Worm (Caenorhabditis elegans) whole organism, young adult: ENCODE measurements around the gene srx-42.
A peak's percentile ranks its signal among the peaks of the same experiment; 100 is the strongest.

ENCODE experiments used
- C17E4.6 ChIP-seq: fragments of 200-800 bp; sonication (Bioruptor generic); IDR thresholded peaks from 2 replicates; pipeline ENCODE4 v1.3.6; 2022; ENCODE audit warnings: missing genetic modification reagents, missing genetic modification characterization, missing compliant biosample characterization
- F55B11.4 ChIP-seq: sonication (generic microtip); optimal IDR thresholded peaks from 2 replicates; lab custom pipeline; 2016; ENCODE audit warnings: missing compliant biosample characterization, missing genetic modification characterization, borderline replicate concordance; ENCODE audit not compliant: insufficient read depth
- F57A8.1 ChIP-seq: fragments of 200-800 bp; sonication (Bioruptor generic); optimal IDR thresholded peaks from 2 replicates; lab custom pipeline; 2018; ENCODE audit warnings: mild to moderate bottlenecking, missing genetic modification characterization, moderate library complexity, missing compliant biosample characterization
- K11D2.4 ChIP-seq: fragments of 200-800 bp; sonication (Bioruptor generic); IDR thresholded peaks from 2 replicates; pipeline ENCODE4 v1.3.6; 2022; ENCODE audit warnings: missing genetic modification reagents, missing genetic modification characterization, missing compliant biosample characterization
- T26A5.8 ChIP-seq: sonication (generic microtip); optimal IDR thresholded peaks from 2 replicates; lab custom pipeline; 2016; ENCODE audit warnings: missing genetic modification characterization, missing compliant biosample characterization
- Y56A3A.18 ChIP-seq: fragments of 200-800 bp; sonication (Bioruptor generic); IDR thresholded peaks from 2 replicates; pipeline ENCODE4 v1.3.6; 2022; ENCODE audit warnings: missing genetic modification reagents, missing genetic modification characterization, missing compliant biosample characterization
- Y67H2A.10 ChIP-seq: fragments of 200-800 bp; sonication (Bioruptor generic); conservative IDR thresholded peaks from 2 replicates; pipeline ENCODE4 v1.3.6; 2022; ENCODE audit warnings: missing genetic modification reagents, missing genetic modification characterization, missing compliant biosample characterization
- Y95B8A.8 ChIP-seq: fragments of 200-800 bp; sonication (Bioruptor generic); IDR thresholded peaks from 2 replicates; pipeline ENCODE4 v1.3.6; 2022; ENCODE audit warnings: missing genetic modification reagents, missing genetic modification characterization, missing compliant biosample characterization
- akir-1 ChIP-seq: fragments of 200-800 bp; sonication (Bioruptor generic); optimal IDR thresholded peaks from 2 replicates; lab custom pipeline; 2018; ENCODE audit warnings: mild to moderate bottlenecking, missing genetic modification characterization, moderate library complexity, missing compliant biosample characterization
- atf-7 ChIP-seq: sonication (generic microtip); optimal IDR thresholded peaks from 2 replicates; lab custom pipeline; 2017; ENCODE audit warnings: mild to moderate bottlenecking, missing genetic modification characterization, missing compliant biosample characterization
- athp-1 ChIP-seq: sonication (generic microtip); optimal IDR thresholded peaks from 2 replicates; lab custom pipeline; 2017; ENCODE audit warnings: mild to moderate bottlenecking, missing genetic modification characterization, missing compliant biosample characterization
- attf-5 ChIP-seq: fragments of 200-800 bp; sonication (Bioruptor generic); optimal IDR thresholded peaks from 2 replicates; lab custom pipeline; 2018; ENCODE audit warnings: mild to moderate bottlenecking, missing genetic modification characterization, missing compliant biosample characterization
- ccch-3 ChIP-seq: fragments of 200-800 bp; sonication (Bioruptor generic); optimal IDR thresholded peaks from 2 replicates; lab custom pipeline; 2018; ENCODE audit warnings: mild to moderate bottlenecking, missing genetic modification characterization, missing compliant biosample characterization
- cebp-1 ChIP-seq, 2 experiments: fragments of 200-800 bp in 1 of 2; sonication (Bioruptor generic) in 1 of 2; sonication (generic microtip) in 1 of 2; IDR thresholded peaks in 1 of 2; optimal IDR thresholded peaks in 1 of 2; 2 replicates each; pipeline versions ENCODE4 v1.3.6 to Lab custom; 2017 to 2022; ENCODE audit warnings: missing compliant biosample characterization in 2 of 2, missing genetic modification characterization in 2 of 2, mild to moderate bottlenecking in 1 of 2, missing genetic modification reagents in 1 of 2, moderate library complexity in 1 of 2
- cebp-2 ChIP-seq: fragments of 200-800 bp; sonication (Bioruptor generic); IDR thresholded peaks from 2 replicates; pipeline ENCODE4 v1.3.6; 2022; ENCODE audit warnings: missing genetic modification characterization, missing compliant biosample characterization
- ceh-79 ChIP-seq: sonication (generic microtip); optimal IDR thresholded peaks from 2 replicates; lab custom pipeline; 2017; ENCODE audit warnings: mild to moderate bottlenecking, missing genetic modification characterization, missing compliant biosample characterization
- dox-1 ChIP-seq: fragments of 200-800 bp; sonication (Bioruptor generic); IDR thresholded peaks from 2 replicates; pipeline ENCODE4 v1.3.6; 2022; ENCODE audit warnings: missing genetic modification reagents, missing genetic modification characterization, missing compliant biosample characterization
- dpl-1 ChIP-seq: fragments of 150-350 bp; optimal IDR thresholded peaks from 2 replicates; lab custom pipeline; 2014; ENCODE audit warnings: missing biosample characterization, missing genetic modification reagents, missing genetic modification characterization
- let-607 ChIP-seq, 2 experiments: fragments of 200-800 bp in 1 of 2; sonication (Bioruptor generic) in 1 of 2; sonication (generic microtip) in 1 of 2; optimal IDR thresholded peaks; 2 replicates each; lab custom pipeline; 2016 to 2018; ENCODE audit warnings: mild to moderate bottlenecking in 2 of 2, missing compliant biosample characterization in 2 of 2, missing genetic modification characterization in 2 of 2, moderate library complexity in 2 of 2, missing genotype in 1 of 2
- lin-35 ChIP-seq, 3 experiments: fragments of 150-350 bp in 2 of 3; sonication (generic microtip) in 1 of 3; optimal IDR thresholded peaks; 2 replicates each; lab custom pipeline; 2014 to 2018; ENCODE audit warnings: missing biosample characterization in 3 of 3, missing genetic modification characterization in 3 of 3, missing genetic modification reagents in 3 of 3
- lin-40 ChIP-seq: sonication (generic microtip); optimal IDR thresholded peaks from 2 replicates; lab custom pipeline; 2016; ENCODE audit warnings: missing genetic modification characterization, mild to moderate bottlenecking, missing compliant biosample characterization, missing genotype, missing genetic modification reagents
- lir-1 ChIP-seq: fragments of 200-800 bp; sonication (Bioruptor generic); conservative IDR thresholded peaks from 2 replicates; pipeline ENCODE4 v1.3.6; 2022; ENCODE audit warnings: missing genetic modification reagents, missing genetic modification characterization, missing compliant biosample characterization
- madf-8 ChIP-seq: fragments of 200-800 bp; sonication (Bioruptor generic); conservative IDR thresholded peaks from 2 replicates; pipeline ENCODE4 v1.3.6; 2022; ENCODE audit warnings: missing genetic modification reagents, missing genetic modification characterization, missing compliant biosample characterization
- mcd-1 ChIP-seq: fragments of 200-800 bp; sonication (Bioruptor generic); IDR thresholded peaks from 2 replicates; pipeline ENCODE4 v1.3.6; 2022; ENCODE audit warnings: missing genetic modification reagents, missing genetic modification characterization, missing compliant biosample characterization
- nfya-1 ChIP-seq: sonication (generic microtip); optimal IDR thresholded peaks from 2 replicates; lab custom pipeline; 2017; ENCODE audit warnings: antibody characterized with exemption, missing compliant biosample characterization, missing genetic modification characterization, borderline replicate concordance; ENCODE audit not compliant: insufficient read depth
- nhr-179 ChIP-seq: sonication (generic microtip); optimal IDR thresholded peaks from 2 replicates; lab custom pipeline; 2016; ENCODE audit warnings: mild to moderate bottlenecking, missing genetic modification characterization, missing compliant biosample characterization
- nhr-27 ChIP-seq: fragments of 200-800 bp; sonication (Bioruptor generic); optimal IDR thresholded peaks from 2 replicates; lab custom pipeline; 2018; ENCODE audit warnings: mild to moderate bottlenecking, missing genetic modification characterization, moderate library complexity, missing compliant biosample characterization
- nhr-80 ChIP-seq: sonication (generic microtip); optimal IDR thresholded peaks from 2 replicates; lab custom pipeline; 2016; ENCODE audit warnings: missing genetic modification characterization, missing compliant biosample characterization
- rec-8 ChIP-seq, 2 experiments: sonication (generic microtip); optimal IDR thresholded peaks; 2 replicates each; lab custom pipeline; 2016; ENCODE audit warnings: mild to moderate bottlenecking in 2 of 2, missing genetic modification characterization in 2 of 2, missing genetic modification reagents in 2 of 2, missing genotype in 2 of 2, missing biosample characterization in 1 of 2, missing compliant biosample characterization in 1 of 2, moderate library complexity in 1 of 2
- rpc-1 ChIP-seq, 2 experiments: fragments of 150-350 bp in 1 of 2; sonication (generic microtip) in 1 of 2; optimal IDR thresholded peaks; 2 replicates each; lab custom pipeline; 2014 to 2018; ENCODE audit warnings: missing biosample characterization in 1 of 2, missing genetic modification characterization in 1 of 2, missing genetic modification reagents in 1 of 2, missing genotype in 1 of 2
- snpc-1.1 ChIP-seq: sonication (generic microtip); optimal IDR thresholded peaks from 2 replicates; lab custom pipeline; 2017; ENCODE audit warnings: missing genetic modification characterization, mild to moderate bottlenecking, missing compliant biosample characterization, antibody characterized with exemption, moderate library complexity, missing genotype, missing genetic modification reagents; ENCODE audit not compliant: insufficient read depth
- sptf-2 ChIP-seq: fragments of 200-800 bp; sonication (Bioruptor generic); optimal IDR thresholded peaks from 2 replicates; lab custom pipeline; 2018; ENCODE audit warnings: mild to moderate bottlenecking, missing genetic modification characterization, missing compliant biosample characterization
- zim-3 ChIP-seq: sonication (generic microtip); optimal IDR thresholded peaks from 2 replicates; lab custom pipeline; 2017; ENCODE audit warnings: mild to moderate bottlenecking, missing genetic modification characterization, moderate library complexity, missing compliant biosample characterization
- ztf-18 ChIP-seq: sonication (generic microtip); optimal IDR thresholded peaks from 2 replicates; lab custom pipeline; 2016; ENCODE audit warnings: missing genotype, mild to moderate bottlenecking, missing genetic modification characterization, missing compliant biosample characterization
- ztf-26 ChIP-seq: sonication (generic microtip); optimal IDR thresholded peaks from 2 replicates; lab custom pipeline; 2017; ENCODE audit warnings: missing genetic modification characterization, missing compliant biosample characterization
- ztf-3 ChIP-seq: fragments of 200-800 bp; sonication (Bioruptor generic); optimal IDR thresholded peaks from 2 replicates; lab custom pipeline; 2018; ENCODE audit warnings: mild to moderate bottlenecking, missing genetic modification characterization, missing compliant biosample characterization

srx-42 gene

DNA sequence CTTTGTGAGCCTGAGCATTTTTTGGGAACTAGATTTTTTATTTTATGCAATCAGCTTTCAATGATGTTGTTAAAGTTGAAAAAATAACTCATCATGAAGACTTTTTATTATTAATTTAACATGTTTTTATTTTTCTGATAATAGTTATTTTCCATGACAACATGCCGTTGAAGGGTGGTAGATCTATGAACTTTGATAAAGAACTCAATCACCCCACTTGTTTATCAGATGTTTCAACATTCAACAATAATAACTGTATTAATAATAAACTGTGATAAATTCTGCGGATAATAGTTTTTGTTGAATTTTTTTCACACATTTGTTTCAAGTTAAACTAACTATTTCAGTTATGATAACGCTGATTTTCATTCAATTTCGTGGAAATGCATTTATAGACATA lies 29.3 kb upstream of the srx-42 start:
- TF ChIP-seq athp-1 (tag; lab: Kevin White, UChicago) (no peak), nhr-80 (tag; lab: Kevin White, UChicago) (peak; percentile 52), lir-1 (GFP tag; lab: Robert Waterston, UW) (no peak)

DNA sequence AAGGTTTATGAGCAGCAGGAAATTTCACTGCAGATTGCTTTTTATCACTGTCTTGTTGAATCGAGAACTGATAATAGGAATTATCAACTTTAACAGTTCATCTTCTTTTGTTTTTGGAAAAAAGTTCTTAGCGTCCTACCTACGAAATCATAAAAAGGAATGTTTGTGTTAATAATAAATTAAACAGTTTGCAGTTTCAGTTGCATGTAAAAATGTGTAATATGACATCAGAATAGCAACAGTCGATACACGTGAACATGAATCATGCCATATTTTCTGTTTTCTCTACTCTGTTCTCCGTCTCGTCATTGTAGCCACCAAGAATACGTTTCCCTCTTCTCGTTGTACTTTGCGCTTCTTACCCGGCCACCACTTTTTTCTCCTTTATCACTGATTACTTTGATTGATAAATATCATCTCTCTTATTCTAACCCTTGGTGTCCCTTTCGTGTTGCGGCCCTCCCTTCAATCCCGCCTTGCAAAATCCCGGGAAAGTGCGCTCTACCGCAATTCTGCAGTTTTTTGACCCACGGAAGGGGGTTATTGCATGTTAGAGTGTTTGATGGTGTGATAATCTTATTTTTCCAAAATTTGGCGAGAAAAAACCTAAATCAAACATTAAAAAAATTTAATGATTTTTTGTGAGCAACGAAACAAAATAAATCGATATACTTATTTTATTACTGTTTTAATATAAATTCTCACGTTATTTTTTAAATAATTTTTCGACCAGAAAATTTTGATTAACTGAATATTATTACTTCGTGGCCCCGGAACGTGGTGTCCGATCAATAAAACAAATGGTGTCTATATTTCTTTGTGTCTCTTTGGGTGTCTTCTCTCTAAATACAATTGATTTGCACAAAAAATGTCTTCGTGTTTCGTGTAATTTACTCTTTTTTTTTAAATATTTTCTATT lies 28.1 kb upstream of the srx-42 start, which contains the start of gene sptl-3:
Gene sptl-3 (plus strand): TSS at position 869 of the 919 bp plus-strand sequence.
- no peak for TF ChIP-seq rec-8 (tag; optimal IDR thresholded peaks at IDR 0.05; lab: Kevin White, UChicago)
- peak; percentile 86 for TF ChIP-seq nhr-80 (tag; lab: Kevin White, UChicago)
- no peak for TF ChIP-seq akir-1 (GFP tag; lab: Kevin White, UChicago)
- no peak for TF ChIP-seq nhr-179 (tag; lab: Kevin White, UChicago)
- TF ChIP-seq Y95B8A.8 (GFP tag; lab: Robert Waterston, UW), result no peak
- no peak for TF ChIP-seq dox-1 (GFP tag; lab: Robert Waterston, UW)
- no peak for TF ChIP-seq ztf-18 (tag; lab: Kevin White, UChicago)
- no peak for TF ChIP-seq cebp-2 (GFP tag; lab: Robert Waterston, UW)
- peak; percentile 65 for TF ChIP-seq atf-7 (tag; lab: Kevin White, UChicago)
- no peak for TF ChIP-seq dpl-1 (GFP tag; lab: Kevin White, UChicago)
- TF ChIP-seq ccch-3 (GFP tag; lab: Kevin White, UChicago), result no peak
- no peak for TF ChIP-seq let-607 (tag; optimal IDR thresholded peaks at IDR 0.05; lab: Kevin White, UChicago)
- peak; percentile 1 for TF ChIP-seq attf-5
- TF ChIP-seq lin-35 (GFP tag; optimal IDR thresholded peaks at IDR 0.05; lab: Kevin White, UChicago), result peak in 1 of 3 experiments; percentile 29
- no peak for TF ChIP-seq Y56A3A.18 (GFP tag; lab: Robert Waterston, UW)
- TF ChIP-seq ztf-26 (tag; lab: Kevin White, UChicago), result peak; percentile 40
- TF ChIP-seq lin-40 (tag; lab: Kevin White, UChicago), result peak; percentile 47
- TF ChIP-seq T26A5.8 (tag; lab: Kevin White, UChicago), result no peak
- no peak for TF ChIP-seq Y67H2A.10 (GFP tag; lab: Robert Waterston, UW)
- no peak for TF ChIP-seq K11D2.4 (GFP tag; lab: Robert Waterston, UW)
- TF ChIP-seq ceh-79 (tag; lab: Kevin White, UChicago), result no peak
- peak; percentile 53 for TF ChIP-seq mcd-1 (GFP tag; lab: Robert Waterston, UW)

DNA sequence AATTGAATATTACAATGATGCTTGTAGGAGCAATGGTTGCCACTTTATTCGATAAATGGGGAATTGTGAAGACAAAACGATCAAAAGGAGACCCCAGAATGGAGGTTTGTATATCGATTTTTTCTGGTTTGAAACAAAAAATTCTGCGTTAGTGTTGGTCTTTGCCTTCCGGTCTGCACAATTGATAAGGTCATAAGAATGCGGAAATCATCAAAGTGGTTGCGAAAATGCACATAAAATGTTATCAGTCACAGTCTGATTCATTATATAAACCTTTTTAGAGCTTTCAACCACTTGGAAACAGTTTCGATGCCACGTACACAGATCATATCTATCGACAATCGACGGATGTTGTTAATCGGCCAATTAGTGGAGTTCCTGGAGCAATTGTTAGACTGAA lies 27.2 kb upstream of the srx-42 start:
- TF ChIP-seq cebp-1 (GFP tag; IDR thresholded peaks at IDR 0.05; lab: Robert Waterston, UW), result no peak
- TF ChIP-seq cebp-1 (tag; optimal IDR thresholded peaks at IDR 0.05; lab: Kevin White, UChicago), result peak; percentile 1
- TF ChIP-seq dox-1 (GFP tag; lab: Robert Waterston, UW), result peak; percentile 67
- no peak for TF ChIP-seq F55B11.4 (tag; lab: Kevin White, UChicago)
- peak; percentile 86 for TF ChIP-seq nhr-80 (tag; lab: Kevin White, UChicago)

DNA sequence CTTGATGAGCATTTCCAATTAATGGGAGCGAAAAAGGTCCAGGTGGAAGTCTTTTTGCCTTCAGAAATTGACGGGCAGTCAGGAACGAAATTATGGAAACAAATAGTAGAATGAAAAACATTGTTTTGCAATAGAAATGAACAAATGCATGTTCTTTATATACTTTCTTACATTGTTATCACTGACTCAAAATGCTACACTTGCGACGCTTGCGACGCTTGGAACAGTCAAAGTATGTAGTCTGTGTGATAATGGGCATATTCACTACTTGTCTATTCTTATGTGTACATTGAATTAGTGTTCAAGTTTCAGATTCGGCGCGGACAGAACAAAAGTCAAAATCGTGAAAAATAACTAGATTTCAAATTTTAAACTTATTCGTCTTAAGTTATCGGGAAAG lies 22.5 kb upstream of the srx-42 start, which contains the start of gene cyp-35C1:
Gene cyp-35C1 (minus strand): TSS at position 132 of the 400 bp plus-strand sequence.
- TF ChIP-seq Y95B8A.8 (GFP tag; lab: Robert Waterston, UW) (no peak), nhr-80 (tag; lab: Kevin White, UChicago) (peak; percentile 24)

DNA sequence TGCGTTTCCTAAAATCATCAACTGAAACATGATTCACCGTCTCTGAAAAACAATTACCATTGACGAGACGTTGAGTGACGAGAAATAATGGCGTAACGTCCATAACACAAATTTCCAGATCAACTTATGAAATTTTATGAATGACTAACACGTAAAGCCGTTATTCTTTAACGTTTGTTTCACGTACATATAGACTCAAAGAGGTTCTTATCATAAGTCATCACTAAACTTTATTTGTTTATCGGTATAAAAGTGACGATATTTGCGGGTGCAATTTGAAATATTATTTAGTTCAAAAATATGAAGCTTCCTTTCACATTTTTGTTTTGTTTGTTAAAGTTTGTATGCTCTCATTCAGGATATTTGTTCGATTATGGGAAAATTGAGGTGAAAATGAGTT lies 21.6 kb upstream of the srx-42 start, which contains the start of gene oac-3:
Gene oac-3 (plus strand): TSS at position 301 of the 400 bp plus-strand sequence.
- TF ChIP-seq snpc-1.1 (tag; lab: Kevin White, UChicago) (no peak), dox-1 (GFP tag; lab: Robert Waterston, UW) (no peak), sptf-2 (GFP tag; lab: Kevin White, UChicago) (no peak), nhr-27 (no peak), cebp-2 (GFP tag; lab: Robert Waterston, UW) (no peak), F57A8.1 (GFP tag; lab: Kevin White, UChicago) (no peak), C17E4.6 (GFP tag; lab: Robert Waterston, UW) (no peak), madf-8 (GFP tag; lab: Robert Waterston, UW) (no peak), nfya-1 (tag; lab: Kevin White, UChicago) (no peak), zim-3 (tag; lab: Kevin White, UChicago) (no peak), F55B11.4 (tag; lab: Kevin White, UChicago) (no peak), rpc-1 (optimal IDR thresholded peaks at IDR 0.05; lab: Kevin White, UChicago) (no peak), rpc-1 (tag; optimal IDR thresholded peaks at IDR 0.05; lab: Kevin White, UChicago) (no peak), ztf-3 (no peak)
